Fruit fly (Drosophila melanogaster) whole organism, prepupa: ENCODE data around the gene escl.
A peak's percentile ranks its signal among the peaks of the same experiment; 100 is the strongest.

ENCODE experiments used
- Blimp-1 ChIP-seq: fragments of 200-800 bp; sonication (Bioruptor generic); optimal IDR thresholded peaks from 3 replicates; lab custom pipeline; 2017; ENCODE audit warnings: missing biosample characterization, missing genetic modification characterization, mild to moderate bottlenecking, moderate library complexity, missing genetic modification reagents
- CG10669 ChIP-seq: fragments of 200-800 bp; sonication (Bioruptor generic); optimal IDR thresholded peaks from 3 replicates; lab custom pipeline; 2018; ENCODE audit warnings: missing biosample characterization, mild to moderate bottlenecking, missing genetic modification characterization, moderate library complexity
- CG11294 ChIP-seq: fragments of 200-800 bp; sonication (Bioruptor generic); IDR thresholded peaks from 2 replicates; pipeline ENCODE4 v1.3.6; 2022; ENCODE audit warnings: missing biosample characterization, missing genetic modification characterization
- CG11762 ChIP-seq: fragments of 200-800 bp; sonication (Bioruptor generic); optimal IDR thresholded peaks from 3 replicates; lab custom pipeline; 2016; ENCODE audit warnings: missing biosample characterization, missing genetic modification characterization; ENCODE audit not compliant: insufficient read depth
- CG11902 ChIP-seq: fragments of 200-800 bp; sonication (Bioruptor generic); optimal IDR thresholded peaks from 3 replicates; lab custom pipeline; 2016; ENCODE audit warnings: missing biosample characterization, missing genetic modification characterization
- CG1621 ChIP-seq: fragments of 200-800 bp; sonication (Bioruptor generic); optimal IDR thresholded peaks from 3 replicates; lab custom pipeline; 2018; ENCODE audit warnings: missing biosample characterization, mild to moderate bottlenecking, missing genetic modification characterization
- CG16779 ChIP-seq: fragments of 200-800 bp; sonication (Bioruptor generic); optimal IDR thresholded peaks from 3 replicates; lab custom pipeline; 2017; ENCODE audit warnings: missing biosample characterization, mild to moderate bottlenecking, missing genetic modification characterization
- CG3032 ChIP-seq: fragments of 200-800 bp; optimal IDR thresholded peaks from 2 replicates; lab custom pipeline; 2019; ENCODE audit warnings: missing biosample characterization, mild to moderate bottlenecking, missing genetic modification characterization, moderate library complexity
- CG32006 ChIP-seq: fragments of 200-800 bp; sonication (Bioruptor generic); optimal IDR thresholded peaks from 3 replicates; lab custom pipeline; 2017; ENCODE audit warnings: missing biosample characterization, mild to moderate bottlenecking, missing genetic modification characterization
- CG34406 ChIP-seq: fragments of 200-800 bp; sonication (Bioruptor generic); optimal IDR thresholded peaks from 3 replicates; lab custom pipeline; 2016; ENCODE audit warnings: missing biosample characterization, missing genetic modification characterization
- CG4318 ChIP-seq: fragments of 200-800 bp; sonication (Bioruptor generic); optimal IDR thresholded peaks from 3 replicates; lab custom pipeline; 2017; ENCODE audit warnings: missing biosample characterization, mild to moderate bottlenecking, missing genetic modification characterization
- CG6163 ChIP-seq: fragments of 200-800 bp; sonication (Bioruptor generic); IDR thresholded peaks from 3 replicates; pipeline ENCODE4 v1.3.6; 2022; ENCODE audit warnings: missing biosample characterization, missing genetic modification characterization
- CG6276 ChIP-seq: fragments of 200-800 bp; sonication (Bioruptor generic); optimal IDR thresholded peaks from 2 replicates; lab custom pipeline; 2017; ENCODE audit warnings: missing biosample characterization, mild to moderate bottlenecking, missing genetic modification characterization
- CG6792 ChIP-seq: fragments of 200-800 bp; sonication (Bioruptor generic); optimal IDR thresholded peaks from 3 replicates; lab custom pipeline; 2016; ENCODE audit warnings: missing biosample characterization, missing genetic modification characterization
- CG6808 ChIP-seq: fragments of 200-800 bp; sonication (Bioruptor generic); optimal IDR thresholded peaks from 3 replicates; lab custom pipeline; 2017; ENCODE audit warnings: missing biosample characterization, missing genetic modification characterization, mild to moderate bottlenecking, moderate library complexity, missing genetic modification reagents
- CG6854 ChIP-seq: fragments of 200-800 bp; sonication (Bioruptor generic); optimal IDR thresholded peaks from 2 replicates; lab custom pipeline; 2017; ENCODE audit warnings: missing biosample characterization, mild to moderate bottlenecking, missing genetic modification characterization
- CG7368 ChIP-seq: fragments of 200-800 bp; sonication (Bioruptor generic); optimal IDR thresholded peaks from 3 replicates; lab custom pipeline; 2016; ENCODE audit warnings: missing biosample characterization, missing genetic modification characterization
- CG8119 ChIP-seq: fragments of 200-800 bp; sonication (Bioruptor generic); IDR thresholded peaks from 3 replicates; pipeline ENCODE4 v1.3.6; 2022; ENCODE audit warnings: missing biosample characterization, missing genetic modification characterization
- CG8319 ChIP-seq: fragments of 200-800 bp; sonication (Bioruptor generic); optimal IDR thresholded peaks from 3 replicates; lab custom pipeline; 2016; ENCODE audit warnings: missing biosample characterization, missing genetic modification characterization
- CG8632 ChIP-seq: fragments of 200-800 bp; sonication (Bioruptor generic); optimal IDR thresholded peaks from 3 replicates; lab custom pipeline; 2016; ENCODE audit warnings: missing biosample characterization, missing genetic modification characterization
- CG9139 ChIP-seq: fragments of 200-800 bp; sonication (Bioruptor generic); optimal IDR thresholded peaks from 3 replicates; lab custom pipeline; 2017; ENCODE audit warnings: missing biosample characterization, mild to moderate bottlenecking, missing genetic modification characterization
- Eip75B ChIP-seq: fragments of 200-800 bp; sonication (Bioruptor generic); optimal IDR thresholded peaks from 3 replicates; lab custom pipeline; 2016; ENCODE audit warnings: missing biosample characterization, missing genetic modification characterization
- Eip78C ChIP-seq: fragments of 200-800 bp; sonication (Bioruptor generic); peaks from one replicate; lab custom pipeline; 2016; ENCODE audit warnings: missing biosample characterization, missing genetic modification characterization
- Eip93F ChIP-seq: fragments of 200-800 bp; sonication (Bioruptor generic); optimal IDR thresholded peaks from 2 replicates; lab custom pipeline; 2016; ENCODE audit warnings: missing biosample characterization, mild to moderate bottlenecking, missing genetic modification characterization
- Ets96B ChIP-seq: fragments of 200-800 bp; optimal IDR thresholded peaks from 2 replicates; lab custom pipeline; 2019; ENCODE audit warnings: missing biosample characterization, mild to moderate bottlenecking, missing genetic modification characterization, moderate library complexity
- Gug ChIP-seq: fragments of 200-800 bp; sonication (Bioruptor generic); IDR thresholded peaks from 2 replicates; pipeline ENCODE4 v1.3.6; 2022; ENCODE audit warnings: missing biosample characterization, missing genetic modification characterization
- Hr38 ChIP-seq: sonication (Bioruptor generic); optimal IDR thresholded peaks from 2 replicates; lab custom pipeline; 2016; ENCODE audit warnings: missing biosample characterization, missing genetic modification characterization
- Hr39 ChIP-seq: fragments of 200-800 bp; sonication (Bioruptor generic); optimal IDR thresholded peaks from 2 replicates; lab custom pipeline; 2016; ENCODE audit warnings: missing biosample characterization, missing genetic modification characterization
- Hr4 ChIP-seq: fragments of 200-800 bp; sonication (Bioruptor generic); optimal IDR thresholded peaks from 3 replicates; lab custom pipeline; 2016; ENCODE audit warnings: missing biosample characterization, missing genetic modification characterization
- Lpt ChIP-seq: fragments of 200-800 bp; sonication (Bioruptor generic); optimal IDR thresholded peaks from 3 replicates; lab custom pipeline; 2016; ENCODE audit warnings: missing biosample characterization, missing genetic modification characterization
- Met ChIP-seq: fragments of 200-800 bp; sonication (Bioruptor generic); optimal IDR thresholded peaks from 3 replicates; lab custom pipeline; 2016; ENCODE audit warnings: missing biosample characterization, missing genetic modification characterization
- Smox ChIP-seq: fragments of 200-800 bp; sonication (Bioruptor generic); optimal IDR thresholded peaks from 3 replicates; lab custom pipeline; 2016; ENCODE audit warnings: missing biosample characterization, missing genetic modification characterization
- Sox102F ChIP-seq: fragments of 200-800 bp; sonication (Bioruptor generic); optimal IDR thresholded peaks from 2 replicates; lab custom pipeline; 2016; ENCODE audit warnings: missing biosample characterization, mild to moderate bottlenecking, missing genetic modification characterization
- Sox15 ChIP-seq: fragments of 200-800 bp; sonication (Bioruptor generic); optimal IDR thresholded peaks from 3 replicates; lab custom pipeline; 2016; ENCODE audit warnings: missing biosample characterization, missing genetic modification characterization
- achi ChIP-seq: fragments of 200-800 bp; sonication (Bioruptor generic); optimal IDR thresholded peaks from 3 replicates; lab custom pipeline; 2016; ENCODE audit warnings: missing biosample characterization, missing genetic modification characterization
- acj6 ChIP-seq: fragments of 200-800 bp; sonication (Bioruptor generic); optimal IDR thresholded peaks from 3 replicates; lab custom pipeline; 2016; ENCODE audit warnings: missing biosample characterization, missing genetic modification characterization
- cyc ChIP-seq: fragments of 200-800 bp; sonication (Bioruptor generic); optimal IDR thresholded peaks from 3 replicates; lab custom pipeline; 2016; ENCODE audit warnings: missing biosample characterization, missing genetic modification characterization
- dac ChIP-seq: fragments of 200-800 bp; sonication (Bioruptor generic); optimal IDR thresholded peaks from 2 replicates; lab custom pipeline; 2017; ENCODE audit warnings: missing biosample characterization, mild to moderate bottlenecking, missing genetic modification characterization
- dsx ChIP-seq: fragments of 200-800 bp; optimal IDR thresholded peaks from 3 replicates; lab custom pipeline; 2019; ENCODE audit warnings: missing biosample characterization, mild to moderate bottlenecking, missing genetic modification characterization, moderate library complexity; ENCODE audit not compliant: poor library complexity, severe bottlenecking
- eg ChIP-seq: fragments of 200-800 bp; sonication (Bioruptor generic); IDR thresholded peaks from 3 replicates; pipeline ENCODE4 v1.3.6; 2022; ENCODE audit warnings: missing biosample characterization, missing genetic modification characterization
- esn ChIP-seq: fragments of 200-800 bp; sonication (Bioruptor generic); optimal IDR thresholded peaks from 2 replicates; lab custom pipeline; 2016; ENCODE audit warnings: missing biosample characterization, mild to moderate bottlenecking, missing genetic modification characterization, moderate library complexity
- fd59A ChIP-seq: fragments of 200-800 bp; sonication (Bioruptor generic); optimal IDR thresholded peaks from 2 replicates; lab custom pipeline; 2017; ENCODE audit warnings: missing biosample characterization, mild to moderate bottlenecking, missing genetic modification characterization, missing genetic modification reagents
- fd85E ChIP-seq: fragments of 200-800 bp; sonication (Bioruptor generic); optimal IDR thresholded peaks from 3 replicates; lab custom pipeline; 2016; ENCODE audit warnings: missing biosample characterization, missing genetic modification characterization
- fkh ChIP-seq: fragments of 200-800 bp; sonication (Bioruptor generic); optimal IDR thresholded peaks from 3 replicates; lab custom pipeline; 2017; ENCODE audit warnings: missing biosample characterization, mild to moderate bottlenecking, missing genetic modification characterization, moderate library complexity
- net ChIP-seq: fragments of 200-800 bp; sonication (Bioruptor generic); optimal IDR thresholded peaks from 3 replicates; lab custom pipeline; 2016; ENCODE audit warnings: missing biosample characterization, missing genetic modification characterization
- pdm3 ChIP-seq: fragments of 200-800 bp; sonication (Bioruptor generic); optimal IDR thresholded peaks from 3 replicates; lab custom pipeline; 2016; ENCODE audit warnings: missing biosample characterization, missing genetic modification characterization
- salr ChIP-seq, 2 experiments: fragments of 200-800 bp; sonication (Bioruptor generic); optimal IDR thresholded peaks; 3 replicates each; lab custom pipeline; 2016 to 2018; ENCODE audit warnings: missing biosample characterization in 2 of 2, missing genetic modification characterization in 2 of 2, mild to moderate bottlenecking in 1 of 2
- spab ChIP-seq: fragments of 200-800 bp; sonication (Bioruptor generic); optimal IDR thresholded peaks from 2 replicates; lab custom pipeline; 2017; ENCODE audit warnings: missing biosample characterization, mild to moderate bottlenecking, missing genetic modification characterization, missing genetic modification reagents
- svp ChIP-seq: fragments of 200-800 bp; sonication (Bioruptor generic); peaks from one replicate; lab custom pipeline; 2016; ENCODE audit warnings: missing biosample characterization, missing genetic modification characterization
- topi ChIP-seq: fragments of 200-800 bp; sonication (Bioruptor generic); optimal IDR thresholded peaks from 3 replicates; lab custom pipeline; 2016; ENCODE audit warnings: missing biosample characterization, missing genetic modification characterization
- vri ChIP-seq: fragments of 200-800 bp; sonication (Bioruptor generic); optimal IDR thresholded peaks from 3 replicates; lab custom pipeline; 2016; ENCODE audit warnings: missing biosample characterization, mild to moderate bottlenecking, missing genetic modification characterization

Gene escl

dm6 chr2L:12013741-12014393 lies 23.1 kb downstream of the escl start:
- TF ChIP-seq CG11294 (GFP tag; lab: Robert Waterston, UW) (no peak), Lpt (GFP tag; lab: Kevin White, UChicago) (peak; percentile 78), fd85E (GFP tag; lab: Kevin White, UChicago) (no peak), dsx (peak; percentile 98), CG8119 (peak; percentile 30; the same call in 1 of the 3 replicates), Hr38 (GFP tag; lab: Kevin White, UChicago) (no peak), CG11762 (no peak), dac (GFP tag; lab: Kevin White, UChicago) (no peak), Eip93F (GFP tag; lab: Kevin White, UChicago) (no peak), CG4318 (no peak), pdm3 (GFP tag; lab: Kevin White, UChicago) (no peak), CG1621 (tag; lab: Kevin White, UChicago) (peak; percentile 72), Met (GFP tag; lab: Kevin White, UChicago) (peak; percentile 69), CG6854 (GFP tag; lab: Kevin White, UChicago) (peak; percentile 81), svp (GFP tag; lab: Kevin White, UChicago) (peak; percentile 98), fd59A (GFP tag; lab: Kevin White, UChicago) (no peak), esn (GFP tag; lab: Kevin White, UChicago) (no peak), Eip78C (GFP tag; lab: Kevin White, UChicago) (peak; percentile 21), salr (GFP tag; optimal IDR thresholded peaks at IDR 0.05; lab: Kevin White, UChicago) (peak in 1 of 2 experiments; percentile 17), CG8319 (GFP tag; lab: Kevin White, UChicago) (no peak), Hr4 (GFP tag; lab: Kevin White, UChicago) (no peak), Sox102F (GFP tag; lab: Kevin White, UChicago) (no peak), CG6792 (peak; percentile 25), CG7368 (GFP tag; lab: Kevin White, UChicago) (no peak), topi (GFP tag; lab: Kevin White, UChicago) (no peak), vri (GFP tag; lab: Kevin White, UChicago) (peak; percentile 95), CG9139 (GFP tag; lab: Kevin White, UChicago) (peak; percentile 80), spab (peak; percentile 62), achi (GFP tag; lab: Kevin White, UChicago) (no peak), CG32006 (no peak), cyc (GFP tag; lab: Kevin White, UChicago) (no peak), fkh (GFP tag; lab: Kevin White, UChicago) (no peak), CG34406 (GFP tag; lab: Kevin White, UChicago) (no peak), eg (GFP tag; lab: Robert Waterston, UW) (0 out of 3 replicates have a peak, but pooled peaks have one; percentile 15), Smox (GFP tag; lab: Kevin White, UChicago) (no peak), CG6276 (GFP tag; lab: Kevin White, UChicago) (peak; percentile 39), CG3032 (tag; lab: Kevin White, UChicago) (peak; percentile 18), Ets96B (peak; percentile 37), CG8632 (GFP tag; lab: Kevin White, UChicago) (no peak), CG11902 (no peak), CG16779 (tag; lab: Kevin White, UChicago) (no peak), CG6163 (peak; percentile 65; the same call in 2 of the 3 replicates), Sox15 (no peak), CG10669 (peak; percentile 46), Eip75B (GFP tag; lab: Kevin White, UChicago) (peak; percentile 67), Hr39 (GFP tag; lab: Kevin White, UChicago) (no peak), Blimp-1 (peak; percentile 59), net (GFP tag; lab: Kevin White, UChicago) (no peak), Gug (no peak), acj6 (no peak), CG6808 (peak; percentile 81)
